Worm (Caenorhabditis elegans) whole organism, dauer: Measurements from ENCODE around the gene vab-9.

Source experiments
- unc-62 ChIP-seq: sonication (generic microtip); optimal IDR thresholded peaks from 2 replicates; lab custom pipeline; 2017; ENCODE audit warnings: missing biosample characterization, missing genetic modification reagents, missing genetic modification characterization

The vab-9 gene

DNA sequence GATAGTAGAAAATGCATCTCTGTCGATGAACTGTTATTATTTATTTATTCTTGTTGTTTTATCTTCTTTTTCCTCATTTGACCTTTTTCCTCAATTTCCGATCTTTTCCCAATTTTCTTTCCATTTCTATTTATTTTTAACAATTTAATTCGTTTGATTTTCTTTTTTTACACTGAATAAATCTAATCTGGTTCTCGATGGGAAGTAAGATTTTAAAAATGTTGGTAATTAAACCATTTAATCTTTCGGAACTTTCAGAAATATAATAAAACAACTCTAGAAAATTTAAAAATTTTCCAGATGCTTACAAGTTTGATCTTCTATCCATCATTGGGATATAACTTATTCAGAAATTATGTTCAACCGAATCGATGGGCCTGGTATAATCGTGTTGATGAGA is 31.0 kb downstream of the vab-9 start, which contains the start of gene F28C6.8:
TSS of gene F28C6.8 (plus strand) at position 301 of the 400 bp plus-strand sequence.
- TF ChIP-seq unc-62 = no peak

DNA sequence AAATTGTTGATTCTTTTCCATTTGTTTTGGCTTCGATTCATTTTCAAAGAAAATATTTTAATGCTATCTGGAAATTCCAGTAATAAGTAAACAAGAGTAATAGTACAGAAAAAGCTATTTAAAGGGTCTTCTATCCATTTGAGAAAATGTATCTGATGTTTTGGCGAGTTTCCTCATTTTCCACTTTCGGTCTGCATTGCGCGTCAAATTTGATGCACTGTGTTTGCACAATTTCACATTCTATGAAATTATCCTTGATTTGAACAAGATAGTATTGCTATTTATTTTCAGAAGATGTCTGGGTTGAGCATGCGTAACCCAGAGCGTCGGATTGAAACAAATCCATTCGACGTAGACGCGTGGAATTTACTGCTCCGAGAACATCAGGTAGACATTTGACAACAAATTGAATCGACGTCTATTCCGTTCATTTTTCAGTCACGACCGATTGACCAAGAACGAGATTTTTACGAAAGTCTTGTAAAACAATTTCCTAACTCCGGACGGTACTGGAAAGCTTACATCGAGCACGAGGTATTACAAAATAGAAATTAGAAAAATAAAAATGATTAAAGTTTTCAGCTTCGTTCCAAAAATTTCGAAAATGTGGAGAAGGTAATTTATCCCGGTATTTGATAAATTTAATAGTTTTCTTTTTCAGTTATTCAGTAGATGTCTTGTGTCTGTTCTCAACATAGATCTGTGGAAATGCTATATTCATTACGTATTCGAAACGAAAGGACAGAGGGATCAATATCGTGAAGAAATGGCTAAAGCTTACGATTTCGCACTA is 33.8 kb downstream of the vab-9 start, which contains the start of gene suf-1:
TSS of gene suf-1 (plus strand) at position 280 of the 793 bp plus-strand sequence.
- TF ChIP-seq unc-62 = no peak

DNA sequence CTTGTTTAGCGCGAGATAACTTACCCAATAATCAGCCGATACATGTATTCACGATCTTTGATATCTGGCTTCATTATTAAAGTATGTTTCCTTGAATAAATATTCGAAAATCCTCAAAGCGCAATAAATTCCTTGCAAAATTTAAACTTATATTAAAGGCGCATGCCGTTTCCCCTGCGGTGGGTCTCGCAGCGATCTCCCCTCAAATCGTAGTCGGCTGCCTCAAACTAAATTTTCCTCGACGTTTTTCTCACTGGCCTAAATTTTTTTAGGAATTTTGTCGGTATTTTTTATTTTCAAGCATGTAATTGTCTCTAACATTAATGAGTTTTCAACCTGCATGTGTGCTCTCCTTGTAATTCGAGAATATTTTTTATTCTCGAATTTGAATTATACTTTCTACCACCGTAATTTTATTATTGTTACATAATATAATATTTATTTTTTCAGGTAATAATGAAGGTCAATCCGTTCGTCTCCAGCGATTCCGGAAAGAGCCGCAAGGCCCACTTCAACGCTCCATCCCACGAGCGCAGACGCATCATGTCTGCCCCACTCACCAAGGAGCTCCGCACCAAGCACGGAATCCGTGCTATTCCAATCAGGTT is 35.1 kb downstream of the vab-9 start, which contains the start of the genes cpf-1 and rpl-26:
TSS of gene cpf-1 (minus strand) at position 104 of the 608 bp plus-strand sequence.
TSS of gene rpl-26 (plus strand) at position 449 of the 608 bp plus-strand sequence.
- TF ChIP-seq unc-62 = no peak

DNA sequence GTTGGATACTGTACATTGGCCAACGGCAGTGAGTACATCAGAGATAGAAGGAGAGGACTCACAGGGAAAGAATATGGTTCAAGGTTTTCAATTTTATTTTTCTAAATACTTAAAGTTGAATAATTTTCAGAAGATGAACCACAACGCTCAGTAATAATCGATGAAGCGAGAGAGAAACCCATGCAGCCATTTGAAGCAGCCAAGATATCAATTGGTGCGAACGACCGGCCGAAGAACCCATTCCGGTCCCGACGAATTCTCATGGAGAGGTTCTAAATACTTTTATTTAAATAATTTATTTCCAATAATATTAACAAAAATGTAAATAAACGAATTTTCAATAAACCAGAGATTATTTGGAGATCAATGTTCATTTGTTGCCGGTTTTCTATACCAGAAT is 37.4 kb downstream of the vab-9 start, which contains the start of gene pigg-1:
TSS of gene pigg-1 (minus strand) at position 101 of the 400 bp plus-strand sequence.
- no peak for TF ChIP-seq unc-62

DNA sequence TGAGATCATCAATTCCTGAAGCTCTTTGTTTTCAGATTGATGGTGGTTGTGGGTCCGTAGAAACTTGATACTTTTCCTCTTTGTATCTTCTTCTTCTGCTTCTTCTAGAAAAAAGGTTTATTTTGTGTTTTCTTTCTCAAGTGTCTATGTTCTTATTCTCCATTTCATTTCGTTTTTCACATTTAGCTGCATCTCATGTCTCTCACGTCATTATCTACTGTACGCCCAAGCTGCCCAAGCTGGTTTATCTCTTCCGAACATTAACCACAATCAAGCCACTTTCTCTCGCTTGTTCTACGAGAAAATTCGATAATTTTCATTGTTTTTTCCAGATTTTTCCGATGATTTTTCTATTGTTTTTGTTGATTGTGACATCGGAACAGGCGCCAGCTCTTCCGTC is 38.3 kb downstream of the vab-9 start, which contains the start of gene F28C6.5:
TSS of gene F28C6.5 (plus strand) at position 301 of the 400 bp plus-strand sequence.
- TF ChIP-seq unc-62 = no peak

DNA sequence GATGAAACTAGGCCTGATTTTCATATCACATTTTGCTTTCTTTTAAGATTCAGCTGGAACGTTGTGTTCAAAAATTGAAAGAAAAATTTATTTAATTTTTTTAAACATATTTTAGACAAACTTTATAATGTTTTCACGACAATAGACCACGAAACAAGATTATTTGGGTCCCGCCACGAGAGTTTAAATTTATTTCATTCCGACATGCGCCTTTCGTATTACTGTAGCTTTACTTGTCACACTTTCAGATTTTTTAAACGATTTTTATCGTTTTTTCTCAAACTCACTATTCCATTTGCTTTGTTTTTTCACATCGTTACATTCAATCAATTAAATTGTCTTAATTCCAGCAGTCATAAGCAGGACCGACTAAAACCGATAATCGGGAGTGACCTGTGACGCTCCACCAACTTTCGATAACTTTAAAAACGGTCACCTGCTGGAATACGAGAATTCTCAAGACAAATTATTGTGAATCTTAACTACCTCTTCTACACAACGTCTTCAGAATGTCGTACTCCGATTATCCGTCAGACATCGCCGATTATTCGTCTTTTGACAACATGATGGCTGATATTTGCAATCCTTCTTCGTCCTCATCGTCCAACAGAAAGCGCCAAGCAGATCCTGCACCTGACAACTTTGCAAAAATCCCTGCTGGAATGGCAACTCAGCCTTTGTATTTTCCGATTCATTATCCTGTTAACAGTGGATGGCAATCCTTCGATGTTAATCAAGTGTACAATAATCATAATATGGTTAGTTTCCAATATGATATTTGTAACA is 43.5 kb downstream of the vab-9 start, which contains the start of gene aptf-3:
TSS of gene aptf-3 (plus strand) at position 351 of the 786 bp plus-strand sequence.
- TF ChIP-seq unc-62 = no peak

DNA sequence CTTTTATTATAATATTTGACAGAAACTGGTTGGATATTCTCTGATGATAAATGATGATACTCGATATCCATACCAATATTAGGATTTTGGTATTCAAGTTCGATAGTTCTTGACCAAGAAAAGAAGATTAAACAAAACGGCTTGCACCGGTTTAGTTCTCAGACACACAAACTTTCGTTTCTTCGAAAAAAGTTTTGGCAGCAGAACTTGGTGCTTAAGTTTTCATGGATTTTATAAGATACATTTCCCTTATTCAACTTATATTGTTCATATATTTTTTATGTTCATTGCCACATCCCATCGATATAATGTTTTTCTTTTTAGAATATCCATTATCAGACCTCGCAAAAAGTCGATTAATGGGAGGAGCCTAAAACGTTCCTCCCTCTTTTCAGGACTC is 46.8 kb downstream of the vab-9 start, which contains the start of gene aptf-4:
TSS of gene aptf-4 (plus strand) at position 301 of the 400 bp plus-strand sequence.
- no peak for TF ChIP-seq unc-62

DNA sequence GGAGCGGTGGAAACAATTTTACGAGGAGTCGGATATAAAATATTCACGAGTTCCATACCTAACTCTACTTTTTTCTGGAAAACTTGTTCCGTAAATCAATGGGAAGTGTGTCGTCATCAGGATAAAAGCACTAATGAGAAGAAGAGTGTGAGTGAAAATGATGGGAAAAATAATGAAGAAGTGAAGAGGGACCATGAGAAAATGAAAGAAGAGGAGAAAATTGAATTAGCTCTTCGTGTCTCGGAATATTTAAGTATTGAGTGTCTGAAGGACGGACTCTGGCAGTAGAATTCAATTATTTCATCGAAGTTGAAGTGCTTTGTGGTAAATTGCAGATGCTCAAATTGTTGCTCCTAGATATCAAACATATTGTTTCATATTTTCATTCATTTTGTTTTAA is 48.3 kb downstream of the vab-9 start:
- no peak for TF ChIP-seq unc-62

DNA sequence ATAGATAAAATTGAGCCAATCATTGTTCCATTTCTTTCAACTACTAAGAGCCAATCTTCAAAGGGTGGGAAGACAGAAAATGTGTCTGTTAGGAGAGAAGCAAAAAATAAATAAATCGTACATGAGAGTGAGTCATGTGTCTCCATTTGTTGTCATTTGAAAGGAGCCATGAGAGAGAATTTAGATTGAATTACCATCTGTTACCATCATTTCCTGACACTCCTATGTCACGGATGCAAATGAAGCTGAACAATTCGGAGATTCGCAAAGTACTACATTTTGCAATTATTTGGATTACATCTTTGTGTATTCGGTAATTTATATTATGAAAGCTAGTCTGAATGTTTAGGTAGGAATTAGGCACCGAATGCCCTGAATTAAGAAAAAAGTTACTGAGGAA is 49.1 kb downstream of the vab-9 start:
- TF ChIP-seq unc-62 = no peak

DNA sequence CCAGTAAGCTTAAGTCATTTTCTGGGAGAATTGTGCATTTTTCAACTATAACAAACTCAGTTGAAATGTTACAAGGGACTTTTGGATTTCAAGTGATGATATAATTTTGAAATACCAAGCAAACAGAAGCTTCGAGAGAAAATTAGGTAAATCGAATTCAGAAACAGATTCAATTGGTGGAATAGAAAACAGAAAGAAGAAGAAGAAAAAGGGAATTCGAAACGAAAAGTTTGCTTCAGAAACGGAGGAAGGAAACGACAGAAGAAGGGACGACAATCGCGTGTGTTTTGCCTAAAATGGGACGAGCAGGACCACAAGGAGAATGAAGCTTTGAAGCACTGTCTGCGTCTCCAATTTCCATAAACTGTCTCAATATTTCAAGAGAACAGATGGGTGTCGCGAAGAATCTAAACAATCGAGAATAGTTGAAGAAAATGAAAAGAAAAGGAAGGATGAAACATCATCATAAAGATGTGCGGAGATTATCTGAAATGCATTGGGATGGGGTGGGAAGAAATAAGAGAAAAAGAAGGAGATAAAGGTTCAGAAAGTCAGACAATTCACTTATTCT is 49.8 kb downstream of the vab-9 start:
- TF ChIP-seq unc-62 = no peak
